Worm (Caenorhabditis elegans) whole organism, L3 larva: ENCODE results near the gene best-4.

Source experiments
- R02D3.7 ChIP-seq: fragments of 150-350 bp; optimal IDR thresholded peaks from 2 replicates; lab custom pipeline; 2014; ENCODE audit warnings: missing biosample characterization, missing genetic modification characterization
- lin-39 ChIP-seq: fragments of 150-350 bp; optimal IDR thresholded peaks from 2 replicates; lab custom pipeline; 2018; ENCODE audit warnings: missing biosample characterization, missing genetic modification reagents, missing genetic modification characterization
- nhr-11 ChIP-seq: fragments of 150-350 bp; optimal IDR thresholded peaks from 2 replicates; lab custom pipeline; 2014; ENCODE audit warnings: missing biosample characterization, missing genetic modification characterization
- nhr-12 ChIP-seq: fragments of 150-350 bp; optimal IDR thresholded peaks from 2 replicates; lab custom pipeline; 2014; ENCODE audit warnings: missing biosample characterization, missing genetic modification characterization
- nhr-23 ChIP-seq: fragments of 150-350 bp; optimal IDR thresholded peaks from 2 replicates; lab custom pipeline; 2014; ENCODE audit warnings: missing biosample characterization, missing genetic modification reagents, missing genetic modification characterization
- nhr-237 ChIP-seq: fragments of 150-350 bp; optimal IDR thresholded peaks from 2 replicates; lab custom pipeline; 2014; ENCODE audit warnings: missing biosample characterization, missing genetic modification characterization
- unc-62 ChIP-seq: fragments of 150-350 bp; sonication (generic microtip); optimal IDR thresholded peaks from 4 replicates; lab custom pipeline; 2014; ENCODE audit warnings: missing biosample characterization, missing genetic modification reagents, missing genetic modification characterization

ce11 chrII:44740-45139, 33.1 kb upstream of the best-4 start, which contains the start of gene rpoa-49:
- TF ChIP-seq nhr-11 (tag; lab: Kevin White, UChicago) (no peak), nhr-12 (tag; lab: Kevin White, UChicago) (no peak), R02D3.7 (tag; lab: Kevin White, UChicago) (no peak), nhr-237 (tag; lab: Kevin White, UChicago) (no peak), lin-39 (tag; lab: Kevin White, UChicago) (no peak), nhr-23 (tag; lab: Kevin White, UChicago) (no peak), unc-62 (GFP tag; lab: Kevin White, UChicago) (no peak)
